Worm (Caenorhabditis elegans) whole organism, young adult: Measurements from ENCODE around the gene clc-28.
A peak's percentile ranks its signal among the peaks of the same experiment; 100 is the strongest.

Source experiments
- F10E7.11 ChIP-seq: sonication (generic microtip); optimal IDR thresholded peaks from 2 replicates; lab custom pipeline; 2017; ENCODE audit warnings: mild to moderate bottlenecking, missing genetic modification characterization, moderate library complexity, missing compliant biosample characterization
- F33H1.4 ChIP-seq: fragments of 200-800 bp; sonication (Bioruptor generic); IDR thresholded peaks from 2 replicates; pipeline ENCODE4 v1.3.6; 2022; ENCODE audit warnings: missing genetic modification reagents, missing genetic modification characterization, missing compliant biosample characterization
- Y53G8AR.9 ChIP-seq: fragments of 200-800 bp; sonication (Bioruptor generic); conservative IDR thresholded peaks from 2 replicates; pipeline ENCODE4 v1.3.6; 2022; ENCODE audit warnings: missing genetic modification reagents, missing genetic modification characterization, missing compliant biosample characterization
- Y56A3A.18 ChIP-seq: fragments of 200-800 bp; sonication (Bioruptor generic); IDR thresholded peaks from 2 replicates; pipeline ENCODE4 v1.3.6; 2022; ENCODE audit warnings: missing genetic modification reagents, missing genetic modification characterization, missing compliant biosample characterization
- Y67H2A.10 ChIP-seq: fragments of 200-800 bp; sonication (Bioruptor generic); conservative IDR thresholded peaks from 2 replicates; pipeline ENCODE4 v1.3.6; 2022; ENCODE audit warnings: missing genetic modification reagents, missing genetic modification characterization, missing compliant biosample characterization
- Y79H2A.3 ChIP-seq: fragments of 200-800 bp; sonication (Bioruptor generic); conservative IDR thresholded peaks from 2 replicates; pipeline ENCODE4 v1.3.6; 2022; ENCODE audit warnings: missing genetic modification reagents, missing genetic modification characterization, missing compliant biosample characterization
- akir-1 ChIP-seq: fragments of 200-800 bp; sonication (Bioruptor generic); optimal IDR thresholded peaks from 2 replicates; lab custom pipeline; 2018; ENCODE audit warnings: mild to moderate bottlenecking, missing genetic modification characterization, moderate library complexity, missing compliant biosample characterization
- ccch-3 ChIP-seq: fragments of 200-800 bp; sonication (Bioruptor generic); optimal IDR thresholded peaks from 2 replicates; lab custom pipeline; 2018; ENCODE audit warnings: mild to moderate bottlenecking, missing genetic modification characterization, missing compliant biosample characterization
- ceh-58 ChIP-seq: fragments of 200-800 bp; sonication (Bioruptor generic); IDR thresholded peaks from 2 replicates; pipeline ENCODE4 v1.3.6; 2022; ENCODE audit warnings: missing genetic modification characterization, missing compliant biosample characterization
- dox-1 ChIP-seq: fragments of 200-800 bp; sonication (Bioruptor generic); IDR thresholded peaks from 2 replicates; pipeline ENCODE4 v1.3.6; 2022; ENCODE audit warnings: missing genetic modification reagents, missing genetic modification characterization, missing compliant biosample characterization
- egl-18 ChIP-seq: fragments of 200-800 bp; sonication (Bioruptor generic); IDR thresholded peaks from 2 replicates; pipeline ENCODE4 v1.3.6; 2022; ENCODE audit warnings: missing genetic modification reagents, missing genetic modification characterization, missing compliant biosample characterization
- hlh-26 ChIP-seq: fragments of 200-800 bp; sonication (Bioruptor generic); conservative IDR thresholded peaks from 2 replicates; pipeline ENCODE4 v1.3.6; 2022; ENCODE audit warnings: missing genetic modification reagents, missing genetic modification characterization, missing compliant biosample characterization
- hmg-1.2 ChIP-seq: fragments of 200-800 bp; sonication (Bioruptor generic); IDR thresholded peaks from 2 replicates; pipeline ENCODE4 v1.3.6; 2022; ENCODE audit warnings: missing genetic modification reagents, missing genetic modification characterization, missing compliant biosample characterization
- lag-1 ChIP-seq: fragments of 200-800 bp; sonication (Bioruptor generic); IDR thresholded peaks from 2 replicates; pipeline ENCODE4 v1.3.6; 2022; ENCODE audit warnings: missing genetic modification reagents, missing genetic modification characterization, missing compliant biosample characterization
- lsl-1 ChIP-seq: fragments of 200-800 bp; sonication (Bioruptor generic); optimal IDR thresholded peaks from 2 replicates; lab custom pipeline; 2018; ENCODE audit warnings: mild to moderate bottlenecking, missing genetic modification characterization, moderate library complexity, missing compliant biosample characterization
- madf-10 ChIP-seq: sonication (generic microtip); optimal IDR thresholded peaks from 2 replicates; lab custom pipeline; 2016; ENCODE audit warnings: mild to moderate bottlenecking, missing genetic modification characterization, missing compliant biosample characterization
- madf-6 ChIP-seq: fragments of 200-800 bp; sonication (Bioruptor generic); IDR thresholded peaks from 2 replicates; pipeline ENCODE4 v1.3.6; 2022; ENCODE audit warnings: missing genetic modification reagents, missing genetic modification characterization, missing compliant biosample characterization
- mxl-1 ChIP-seq: sonication (generic microtip); optimal IDR thresholded peaks from 2 replicates; lab custom pipeline; 2016; ENCODE audit warnings: missing genetic modification characterization, missing compliant biosample characterization
- nhr-80 ChIP-seq: sonication (generic microtip); optimal IDR thresholded peaks from 2 replicates; lab custom pipeline; 2016; ENCODE audit warnings: missing genetic modification characterization, missing compliant biosample characterization
- nhr-90 ChIP-seq: sonication (generic microtip); optimal IDR thresholded peaks from 2 replicates; lab custom pipeline; 2016; ENCODE audit warnings: missing genotype, mild to moderate bottlenecking, missing genetic modification characterization, missing compliant biosample characterization
- pha-4 ChIP-seq: fragments of 150-350 bp; sonication (generic microtip); optimal IDR thresholded peaks from 2 replicates; lab custom pipeline; 2014; ENCODE audit warnings: missing biosample characterization, missing genetic modification reagents, missing genetic modification characterization
- sdz-38 ChIP-seq: sonication (generic microtip); optimal IDR thresholded peaks from 2 replicates; lab custom pipeline; 2016; ENCODE audit warnings: missing genotype, missing genetic modification characterization, missing compliant biosample characterization
- snpc-1.1 ChIP-seq: sonication (generic microtip); optimal IDR thresholded peaks from 2 replicates; lab custom pipeline; 2017; ENCODE audit warnings: missing genetic modification characterization, mild to moderate bottlenecking, missing compliant biosample characterization, antibody characterized with exemption, moderate library complexity, missing genotype, missing genetic modification reagents; ENCODE audit not compliant: insufficient read depth
- snpc-4 ChIP-seq, 5 experiments: fragments of 150-350 bp in 1 of 5; sonication (generic microtip) in 4 of 5; optimal IDR thresholded peaks; 2 replicates each; lab custom pipeline; 2014 to 2018; ENCODE audit warnings: missing genetic modification characterization in 5 of 5, missing biosample characterization in 3 of 5, antibody characterized with exemption in 2 of 5, mild to moderate bottlenecking in 2 of 5, missing compliant biosample characterization in 2 of 5, missing genotype in 2 of 5, moderate library complexity in 2 of 5, missing genetic modification reagents in 1 of 5
- unc-62 ChIP-seq: fragments of 150-350 bp; optimal IDR thresholded peaks from 2 replicates; lab custom pipeline; 2014; ENCODE audit warnings: missing biosample characterization, missing genetic modification reagents, missing genetic modification characterization
- ztf-18 ChIP-seq: sonication (generic microtip); optimal IDR thresholded peaks from 2 replicates; lab custom pipeline; 2016; ENCODE audit warnings: missing genotype, mild to moderate bottlenecking, missing genetic modification characterization, missing compliant biosample characterization
- ztf-28 ChIP-seq: fragments of 200-800 bp; sonication (Bioruptor generic); IDR thresholded peaks from 2 replicates; pipeline ENCODE4 v1.3.6; 2022; ENCODE audit warnings: missing genetic modification reagents, missing genetic modification characterization, missing compliant biosample characterization

The clc-28 gene

DNA sequence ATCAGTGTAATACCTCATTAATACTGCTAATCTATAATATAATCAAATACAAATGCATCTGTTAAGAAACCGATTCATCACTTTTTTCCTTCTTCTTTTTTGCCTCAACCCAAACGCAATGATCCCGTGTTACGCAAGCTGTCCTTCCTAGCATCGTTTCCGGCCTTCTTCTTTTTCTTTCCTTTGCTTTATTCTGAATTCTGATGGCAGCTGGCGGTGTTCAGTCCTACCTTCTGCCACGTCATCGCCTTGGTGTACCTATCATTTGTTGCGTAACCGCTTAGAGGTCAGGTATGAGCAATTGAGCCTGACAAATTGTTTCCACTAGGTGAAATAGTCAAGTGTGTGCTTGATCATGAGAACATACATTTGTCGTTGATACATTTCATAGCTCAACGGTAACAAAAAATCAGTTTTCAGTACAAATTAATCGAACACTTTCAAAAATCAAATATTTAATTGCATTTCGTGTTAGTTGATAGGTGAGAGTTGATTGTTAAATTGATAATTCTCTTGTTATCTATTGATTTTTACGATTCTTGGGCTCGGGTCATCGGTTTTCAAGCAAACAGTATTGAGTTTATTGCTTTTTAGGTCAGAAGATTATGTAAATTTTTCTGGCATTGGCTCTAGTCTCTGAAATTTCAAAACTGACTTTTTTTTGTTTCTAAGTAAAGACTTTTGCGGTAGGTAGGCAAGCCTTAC lies 40.9 kb downstream of the clc-28 start:
- TF ChIP-seq lag-1 (no peak), ceh-58 (GFP tag; lab: Robert Waterston, UW) (no peak), snpc-4 (GFP tag; optimal IDR thresholded peaks at IDR 0.05; lab: Kevin White, UChicago) (no peak), snpc-4 (tag; optimal IDR thresholded peaks at IDR 0.05; lab: Kevin White, UChicago) (no peak), lsl-1 (GFP tag; lab: Kevin White, UChicago) (no peak), madf-10 (tag; lab: Kevin White, UChicago) (no peak), Y53G8AR.9 (GFP tag; lab: Robert Waterston, UW) (no peak), akir-1 (GFP tag; lab: Kevin White, UChicago) (no peak)

DNA sequence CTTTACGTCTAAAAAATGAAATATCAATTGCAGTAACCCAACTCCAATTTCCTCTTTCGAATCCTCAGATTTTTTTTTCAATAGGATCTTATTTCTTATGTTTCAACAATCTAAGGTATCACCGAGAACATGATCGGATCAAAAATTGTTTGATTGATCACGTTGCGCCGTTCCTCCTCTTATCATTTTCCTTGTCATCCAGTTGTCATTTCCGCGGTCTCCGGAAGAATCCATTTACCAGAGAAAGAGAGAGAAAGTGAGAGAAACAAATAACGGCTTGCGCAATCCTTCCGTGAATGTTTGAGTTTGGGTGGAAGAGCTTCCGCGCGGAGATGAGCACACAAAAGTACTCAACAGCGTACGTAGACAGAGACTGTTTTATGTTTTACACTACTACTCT lies 46.0 kb downstream of the clc-28 start:
- TF ChIP-seq Y79H2A.3 (GFP tag; lab: Robert Waterston, UW) (no peak), pha-4 (no peak), nhr-90 (tag; lab: Kevin White, UChicago) (no peak), sdz-38 (no peak), ztf-28 (GFP tag; lab: Robert Waterston, UW) (no peak), ccch-3 (no peak), nhr-80 (tag; lab: Kevin White, UChicago) (peak; percentile 68), egl-18 (no peak), F10E7.11 (no peak), unc-62 (GFP tag; lab: Kevin White, UChicago) (peak; percentile 42), hlh-26 (GFP tag; lab: Robert Waterston, UW) (no peak)

DNA sequence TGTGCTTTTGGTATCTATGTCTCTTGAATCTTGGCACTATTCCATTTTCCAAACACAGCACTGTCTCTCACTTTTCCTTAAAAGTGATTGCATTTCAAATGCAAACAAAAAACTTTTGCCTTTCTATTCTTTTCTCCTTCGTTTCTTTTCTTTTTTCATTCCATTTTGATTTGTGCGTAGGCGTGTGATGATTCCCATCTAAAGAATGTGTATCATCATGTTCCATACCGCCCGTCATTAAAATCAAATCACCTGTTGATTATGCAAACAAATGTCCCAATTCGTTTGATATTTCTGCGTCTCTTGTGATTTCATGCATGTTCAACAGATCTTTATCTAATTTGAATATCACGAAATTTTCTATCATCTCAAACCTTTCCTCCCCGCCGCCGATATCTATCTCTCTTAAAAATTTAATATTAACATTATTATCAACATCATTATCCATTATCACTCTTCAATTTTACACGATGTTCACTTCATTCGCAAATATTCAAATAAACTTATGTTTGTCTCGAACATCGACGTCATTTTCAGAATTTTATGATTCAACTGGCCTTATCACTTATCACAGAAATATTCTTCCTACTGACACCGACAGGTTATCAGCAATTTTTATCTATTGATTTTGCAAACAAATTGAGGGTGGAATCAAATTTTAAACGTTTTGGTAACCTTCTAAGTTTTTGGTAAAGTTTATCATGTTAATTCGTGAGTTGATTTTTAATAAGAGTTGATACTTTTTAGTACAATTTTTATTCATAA lies 47.8 kb downstream of the clc-28 start:
- TF ChIP-seq madf-10 (tag; lab: Kevin White, UChicago) (no peak), F33H1.4 (GFP tag; lab: Robert Waterston, UW) (no peak), madf-6 (no peak), hmg-1.2 (GFP tag; lab: Robert Waterston, UW) (no peak), nhr-80 (tag; lab: Kevin White, UChicago) (peak; percentile 60), dox-1 (GFP tag; lab: Robert Waterston, UW) (0 out of 2 replicates have a peak, but pooled peaks have one; percentile 22)
- TF ChIP-seq, all 124 proteins: peak for 2

DNA sequence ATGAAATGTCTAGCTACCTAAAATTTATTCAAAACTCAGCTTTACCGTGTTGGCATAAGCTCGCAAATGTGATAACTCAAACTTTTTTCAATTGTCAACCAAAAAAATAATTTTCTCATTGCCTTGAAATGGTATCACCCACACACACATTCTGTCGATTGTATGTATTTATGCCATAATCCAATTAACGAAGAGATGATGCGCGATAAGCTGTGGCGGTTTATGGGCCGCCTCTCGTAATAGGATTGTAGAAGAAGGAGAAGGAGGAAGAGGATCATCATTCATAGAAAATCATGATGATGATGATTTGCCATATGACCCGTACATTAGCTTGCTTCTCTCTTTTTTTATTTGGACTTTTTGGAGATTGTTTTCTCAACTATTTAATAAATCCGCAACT lies 50.1 kb downstream of the clc-28 start:
- TF ChIP-seq ztf-18 (tag; lab: Kevin White, UChicago) (no peak), mxl-1 (tag; lab: Kevin White, UChicago) (no peak), snpc-1.1 (tag; lab: Kevin White, UChicago) (no peak), Y67H2A.10 (GFP tag; lab: Robert Waterston, UW) (no peak), Y56A3A.18 (GFP tag; lab: Robert Waterston, UW) (no peak), ztf-28 (GFP tag; lab: Robert Waterston, UW) (no peak)
